Worm (Caenorhabditis elegans): ENCODE data around the gene T06A1.1.

DNA sequence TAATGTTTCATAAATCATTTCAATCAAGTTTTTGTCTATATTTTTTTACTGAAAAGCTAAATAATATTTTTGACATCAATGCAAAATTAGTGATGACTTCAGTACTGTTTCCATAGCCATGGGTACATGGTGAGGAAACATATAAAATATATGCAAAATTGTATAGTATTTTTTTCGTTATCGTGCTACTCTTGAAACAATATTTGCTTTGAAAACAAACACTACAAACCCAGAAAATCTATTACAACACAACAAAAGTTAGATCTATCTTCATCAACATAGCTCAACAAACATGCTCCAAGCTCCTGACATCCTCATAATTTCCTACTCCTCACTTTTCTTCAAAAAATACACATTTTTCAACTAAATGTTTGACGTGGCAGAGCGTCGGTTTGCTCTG is 16.8 kb downstream of the T06A1.1 start, which contains the start of gene srp-3:
- TF ChIP-seq ahr-1 (tag; optimal IDR thresholded peaks at IDR 0.05): no peak
- no peak for TF ChIP-seq pqm-1 (tag; optimal IDR thresholded peaks at IDR 0.05)
- TF ChIP-seq ceh-18 (tag; optimal IDR thresholded peaks at IDR 0.05): no peak
- TF ChIP-seq elt-4 (tag; optimal IDR thresholded peaks at IDR 0.05): no peak
- no peak for TF ChIP-seq sox-2 (GFP tag; IDR thresholded peaks at IDR 0.05)
- no peak for TF ChIP-seq ceh-14 (tag; optimal IDR thresholded peaks at IDR 0.05)
